Fruit fly (Drosophila melanogaster) whole organism, embryonic: ENCODE measurements around the gene CG14352.

Source experiments
- Atf3 ChIP-seq: fragments of 200-800 bp; sonication (Bioruptor generic); optimal IDR thresholded peaks from 3 replicates; lab custom pipeline; 2016; ENCODE audit warnings: missing biosample characterization, missing genetic modification characterization
- C15 ChIP-seq: fragments of 200-800 bp; sonication (Bioruptor generic); IDR thresholded peaks from 3 replicates; pipeline ENCODE4 v1.3.6; 2022; ENCODE audit warnings: missing biosample characterization, missing genetic modification characterization
- CG10565 ChIP-seq: fragments of 200-800 bp; sonication (Bioruptor generic); optimal IDR thresholded peaks from 3 replicates; lab custom pipeline; 2016; ENCODE audit warnings: missing biosample characterization, mild to moderate bottlenecking, missing genetic modification characterization
- CG10959 ChIP-seq: fragments of 200-800 bp; sonication (Bioruptor generic); IDR thresholded peaks from 2 replicates; pipeline ENCODE4 v1.3.6; 2022; ENCODE audit warnings: missing biosample characterization, missing genetic modification characterization
- CG12236 ChIP-seq: fragments of 200-800 bp; sonication (Bioruptor generic); optimal IDR thresholded peaks from 2 replicates; lab custom pipeline; 2016; ENCODE audit warnings: missing biosample characterization, missing genetic modification characterization
- CG12769 ChIP-seq: fragments of 200-800 bp; sonication (Bioruptor generic); optimal IDR thresholded peaks from 2 replicates; lab custom pipeline; 2019; ENCODE audit warnings: missing biosample characterization, mild to moderate bottlenecking, missing genetic modification characterization, moderate library complexity
- CG12942 ChIP-seq: fragments of 200-800 bp; sonication (Bioruptor generic); optimal IDR thresholded peaks from 3 replicates; lab custom pipeline; 2016; ENCODE audit warnings: missing biosample characterization, missing genetic modification characterization
- CG13287 ChIP-seq: fragments of 200-800 bp; sonication (Bioruptor generic); IDR thresholded peaks from 2 replicates; pipeline ENCODE4 v1.3.6; 2022; ENCODE audit warnings: missing biosample characterization, missing genetic modification characterization; ENCODE audit not compliant: partially characterized antibody
- CG16779 ChIP-seq: fragments of 200-800 bp; sonication (Bioruptor generic); IDR thresholded peaks from 2 replicates; pipeline ENCODE4 v1.3.6; 2022; ENCODE audit warnings: missing biosample characterization, missing genetic modification characterization
- CG2120 ChIP-seq: fragments of 200-800 bp; sonication (Bioruptor generic); optimal IDR thresholded peaks from 3 replicates; lab custom pipeline; 2016; ENCODE audit warnings: missing biosample characterization, missing genetic modification characterization
- CG2712 ChIP-seq: fragments of 200-800 bp; optimal IDR thresholded peaks from 3 replicates; lab custom pipeline; 2019; ENCODE audit warnings: missing biosample characterization, mild to moderate bottlenecking, missing genetic modification characterization, moderate library complexity
- CG32532 ChIP-seq: fragments of 200-800 bp; sonication (Bioruptor generic); IDR thresholded peaks from 2 replicates; pipeline ENCODE4 v1.3.6; 2022; ENCODE audit warnings: missing biosample characterization, missing genetic modification characterization
- CG3838 ChIP-seq: fragments of 200-800 bp; sonication (Bioruptor generic); optimal IDR thresholded peaks from 3 replicates; lab custom pipeline; 2016; ENCODE audit warnings: missing biosample characterization, missing genetic modification characterization
- CG5245 ChIP-seq: fragments of 200-800 bp; sonication (Bioruptor generic); optimal IDR thresholded peaks from 3 replicates; lab custom pipeline; 2016; ENCODE audit warnings: missing biosample characterization, missing genetic modification characterization
- CG6683 ChIP-seq: fragments of 200-800 bp; sonication (Bioruptor generic); optimal IDR thresholded peaks from 2 replicates; lab custom pipeline; 2017; ENCODE audit warnings: missing biosample characterization, mild to moderate bottlenecking, missing genetic modification characterization, missing genetic modification reagents
- CG8089 ChIP-seq: fragments of 200-800 bp; sonication (Bioruptor generic); optimal IDR thresholded peaks from 3 replicates; lab custom pipeline; 2016; ENCODE audit warnings: missing biosample characterization, missing genetic modification characterization
- CG9797 ChIP-seq: fragments of 200-800 bp; sonication (Bioruptor generic); optimal IDR thresholded peaks from 3 replicates; lab custom pipeline; 2018; ENCODE audit warnings: missing biosample characterization, mild to moderate bottlenecking, missing genetic modification characterization
- CHES-1-like ChIP-seq: fragments of 200-800 bp; sonication (Bioruptor generic); optimal IDR thresholded peaks from 2 replicates; lab custom pipeline; 2016; ENCODE audit warnings: missing biosample characterization, missing genetic modification characterization
- H2.0 ChIP-seq: fragments of 200-800 bp; sonication (Bioruptor generic); IDR thresholded peaks from 2 replicates; pipeline ENCODE4 v1.3.6; 2022; ENCODE audit warnings: missing biosample characterization, missing genetic modification characterization
- Hey ChIP-seq: fragments of 200-800 bp; sonication (Bioruptor generic); optimal IDR thresholded peaks from 3 replicates; lab custom pipeline; 2018; ENCODE audit warnings: missing biosample characterization, mild to moderate bottlenecking, missing genetic modification characterization
- Lpt ChIP-seq: fragments of >200 bp; optimal IDR thresholded peaks from 2 replicates; lab custom pipeline; 2018; ENCODE audit warnings: missing biosample characterization, missing genetic modification characterization
- Max ChIP-seq: fragments of 200-800 bp; sonication (Bioruptor generic); optimal IDR thresholded peaks from 2 replicates; lab custom pipeline; 2016; ENCODE audit warnings: missing biosample characterization, mild to moderate bottlenecking, missing genetic modification characterization
- Med ChIP-seq: fragments of 200-800 bp; sonication (Bioruptor generic); peaks from one replicate; lab custom pipeline; 2016; ENCODE audit warnings: missing biosample characterization, missing genetic modification characterization, mild to moderate bottlenecking, inconsistent platforms, moderate library complexity
- Meics ChIP-seq: fragments of 200-800 bp; sonication (Bioruptor generic); optimal IDR thresholded peaks from 2 replicates; lab custom pipeline; 2017; ENCODE audit warnings: missing biosample characterization, mild to moderate bottlenecking, missing genetic modification characterization
- NC2β ChIP-seq: fragments of 200-800 bp; sonication (Bioruptor generic); optimal IDR thresholded peaks from 2 replicates; lab custom pipeline; 2016; ENCODE audit warnings: missing biosample characterization, missing genetic modification characterization
- Nf-YA ChIP-seq: fragments of 200-800 bp; sonication (Bioruptor generic); IDR thresholded peaks from 2 replicates; pipeline ENCODE4 v1.3.6; 2022; ENCODE audit warnings: missing biosample characterization, missing genetic modification characterization
- Scr ChIP-seq: fragments of 200-800 bp; sonication (Bioruptor generic); IDR thresholded peaks from 2 replicates; pipeline ENCODE4 v1.3.6; 2022; ENCODE audit warnings: missing biosample characterization, missing genetic modification characterization; ENCODE audit not compliant: partially characterized antibody
- Side ChIP-seq: fragments of 200-800 bp; sonication (Bioruptor generic); optimal IDR thresholded peaks from 2 replicates; lab custom pipeline; 2016; ENCODE audit warnings: missing biosample characterization, missing genetic modification characterization
- Sin3A ChIP-seq: fragments of >200 bp; optimal IDR thresholded peaks from 2 replicates; lab custom pipeline; 2018
- Sry-β ChIP-seq: fragments of 200-800 bp; sonication (Bioruptor generic); optimal IDR thresholded peaks from 2 replicates; lab custom pipeline; 2018; ENCODE audit warnings: missing biosample characterization, mild to moderate bottlenecking, missing genetic modification characterization, moderate library complexity
- br ChIP-seq: fragments of >200 bp; optimal IDR thresholded peaks from 2 replicates; lab custom pipeline; 2017
- cas ChIP-seq: fragments of 200-800 bp; sonication (Bioruptor generic); IDR thresholded peaks from 2 replicates; pipeline ENCODE4 v1.3.6; 2022; ENCODE audit warnings: missing biosample characterization, missing genetic modification characterization
- chif ChIP-seq, 2 experiments: fragments of 200-800 bp; sonication (Bioruptor generic); optimal IDR thresholded peaks; 3 replicates each; lab custom pipeline; 2016; ENCODE audit warnings: missing biosample characterization in 2 of 2, missing genetic modification characterization in 2 of 2
- dmrt99B ChIP-seq: fragments of 200-800 bp; sonication (Bioruptor generic); optimal IDR thresholded peaks from 2 replicates; lab custom pipeline; 2018; ENCODE audit warnings: missing biosample characterization, mild to moderate bottlenecking, missing genetic modification characterization, moderate library complexity
- ems ChIP-seq: fragments of 200-800 bp; sonication (Bioruptor generic); optimal IDR thresholded peaks from 3 replicates; lab custom pipeline; 2016; ENCODE audit warnings: missing biosample characterization, missing genetic modification characterization
- fd3F ChIP-seq: fragments of 200-800 bp; sonication (Bioruptor generic); optimal IDR thresholded peaks from 2 replicates; lab custom pipeline; 2018; ENCODE audit warnings: missing biosample characterization, mild to moderate bottlenecking, missing genetic modification characterization, moderate library complexity
- h ChIP-seq: fragments of >200 bp; optimal IDR thresholded peaks from 2 replicates; lab custom pipeline; 2017
- hkb ChIP-seq, 2 experiments: fragments of 200-800 bp in 1 of 2; fragments of >200 bp in 1 of 2; sonication (Bioruptor generic) in 1 of 2; IDR thresholded peaks in 1 of 2; optimal IDR thresholded peaks in 1 of 2; 2 replicates each; pipeline versions ENCODE4 v1.3.6 to Lab custom; 2017 to 2022; ENCODE audit warnings: missing biosample characterization in 1 of 2, missing genetic modification characterization in 1 of 2
- jumu ChIP-seq: fragments of 200-800 bp; sonication (Bioruptor generic); optimal IDR thresholded peaks from 3 replicates; lab custom pipeline; 2016; ENCODE audit warnings: missing biosample characterization, missing genetic modification characterization
- lola ChIP-seq, 3 experiments: fragments of >200 bp in 2 of 3; fragments of 200-800 bp in 1 of 3; sonication (Bioruptor generic) in 1 of 3; optimal IDR thresholded peaks; 2 replicates each; lab custom pipeline; 2017 to 2019; ENCODE audit warnings: missing biosample characterization in 3 of 3, missing genetic modification characterization in 3 of 3, mild to moderate bottlenecking in 1 of 3, moderate library complexity in 1 of 3
- nerfin-1 ChIP-seq: fragments of 200-800 bp; sonication (Bioruptor generic); optimal IDR thresholded peaks from 3 replicates; lab custom pipeline; 2019; ENCODE audit warnings: missing biosample characterization, mild to moderate bottlenecking, missing genetic modification characterization, moderate library complexity
- nom ChIP-seq: fragments of 200-800 bp; sonication (Bioruptor generic); optimal IDR thresholded peaks from 2 replicates; lab custom pipeline; 2017; ENCODE audit warnings: missing biosample characterization, missing genetic modification characterization, mild to moderate bottlenecking, moderate library complexity, missing genetic modification reagents
- oc ChIP-seq: fragments of 200-800 bp; sonication (Bioruptor generic); optimal IDR thresholded peaks from 2 replicates; lab custom pipeline; 2018; ENCODE audit warnings: missing biosample characterization, mild to moderate bottlenecking, missing genetic modification characterization, moderate library complexity
- salm ChIP-seq: fragments of 200-800 bp; sonication (Bioruptor generic); optimal IDR thresholded peaks from 2 replicates; lab custom pipeline; 2018; ENCODE audit warnings: missing biosample characterization, mild to moderate bottlenecking, missing genetic modification characterization
- slou ChIP-seq: fragments of 200-800 bp; sonication (Bioruptor generic); optimal IDR thresholded peaks from 3 replicates; lab custom pipeline; 2016; ENCODE audit warnings: missing biosample characterization, missing genetic modification characterization
- sob ChIP-seq: fragments of 200-800 bp; sonication (Bioruptor generic); IDR thresholded peaks from 2 replicates; pipeline ENCODE4 v1.3.6; 2022; ENCODE audit warnings: missing biosample characterization, missing genetic modification characterization
- stc ChIP-seq: fragments of 200-800 bp; sonication (Bioruptor generic); IDR thresholded peaks from 2 replicates; pipeline ENCODE4 v1.3.6; 2022; ENCODE audit warnings: missing biosample characterization, missing genetic modification characterization
- tna ChIP-seq: fragments of 200-800 bp; sonication (Bioruptor generic); IDR thresholded peaks from 2 replicates; pipeline ENCODE4 v1.3.6; 2022; ENCODE audit warnings: missing biosample characterization, missing genetic modification characterization; ENCODE audit not compliant: partially characterized antibody
- z ChIP-seq: fragments of 200-800 bp; sonication (Bioruptor generic); IDR thresholded peaks from 3 replicates; pipeline ENCODE4 v1.3.6; 2022; ENCODE audit warnings: missing biosample characterization, missing genetic modification characterization

CG14352 gene

dm6 chr2L:1638650-1639549 is 27.7 kb downstream of the CG14352 start (continued):
- TF ChIP-seq CG5245 (GFP tag; lab: Kevin White, UChicago) (peak; percentile 97), CG3838 (GFP tag; lab: Kevin White, UChicago) (peak; percentile 94), Meics (GFP tag; lab: Kevin White, UChicago) (peak; percentile 99), CG8089 (peak; percentile 92), CG32532 (peak; percentile 98), CG6683 (peak; percentile 97), NC2β (GFP tag; lab: Kevin White, UChicago) (peak; percentile 89), Max (peak; percentile 99), chif (GFP tag; optimal IDR thresholded peaks at IDR 0.05; lab: Kevin White, UChicago) (peak; percentile 97), oc (tag; lab: Kevin White, UChicago) (peak; percentile 97), jumu (GFP tag; lab: Kevin White, UChicago) (peak; percentile 96), nom (GFP tag; lab: Kevin White, UChicago) (no peak), cas (GFP tag; lab: Robert Waterston, UW) (peak; percentile 93), Atf3 (GFP tag; lab: Kevin White, UChicago) (peak; percentile 94), CG12942 (GFP tag; lab: Kevin White, UChicago) (peak; percentile 97), Scr (GFP tag; lab: Robert Waterston, UW) (no peak), h (no peak), fd3F (GFP tag; lab: Kevin White, UChicago) (peak; percentile 99), C15 (peak; percentile 95), Hey (tag; lab: Kevin White, UChicago) (peak; percentile 78), Nf-YA (peak; percentile 95), hkb (optimal IDR thresholded peaks at IDR 0.05; lab: Kevin White, UChicago) (peak; percentile 68), hkb (GFP tag; IDR thresholded peaks at IDR 0.05; lab: Robert Waterston, UW) (peak; percentile 98), CG16779 (GFP tag; lab: Robert Waterston, UW) (peak; percentile 82), salm (tag; lab: Kevin White, UChicago) (peak; percentile 98), sob (GFP tag; lab: Robert Waterston, UW) (peak; percentile 98), CG2712 (tag; lab: Kevin White, UChicago) (peak; percentile 99), CG10565 (GFP tag; lab: Kevin White, UChicago) (peak; percentile 89), CHES-1-like (peak; percentile 97), Sry-β (peak; percentile 56), CG12236 (GFP tag; lab: Kevin White, UChicago) (peak; percentile 92), CG2120 (GFP tag; lab: Kevin White, UChicago) (peak; percentile 99), stc (GFP tag; lab: Robert Waterston, UW) (peak; percentile 97), Med (GFP tag; lab: Kevin White, UChicago) (peak; percentile 100), H2.0 (GFP tag; lab: Robert Waterston, UW) (peak; percentile 95), nerfin-1 (peak; percentile 94), z (GFP tag; lab: Robert Waterston, UW) (no peak), Lpt (GFP tag; lab: Kevin White, UChicago) (no peak), CG9797 (GFP tag; lab: Kevin White, UChicago) (peak; percentile 37), CG13287 (GFP tag; lab: Robert Waterston, UW) (no peak), br (lab: Kevin White, UChicago) (no peak), Sin3A (lab: Kevin White, UChicago) (no peak), ems (GFP tag; lab: Kevin White, UChicago) (peak; percentile 98), CG10959 (GFP tag; lab: Robert Waterston, UW) (peak; percentile 80), dmrt99B (peak; percentile 100), slou (peak; percentile 99), tna (GFP tag; lab: Robert Waterston, UW) (no peak), Side (peak; percentile 96), CG12769 (tag; lab: Kevin White, UChicago) (peak; percentile 94), lola (GFP tag; optimal IDR thresholded peaks at IDR 0.05; lab: Kevin White, UChicago) (peak in 1 of 3 experiments; percentile 89)
